Fruit fly (Drosophila melanogaster) whole organism, embryonic: ENCODE data around the gene Dhdds.
A peak's percentile ranks its signal among the peaks of the same experiment; 100 is the strongest.

Experiments
- Atf3 ChIP-seq: fragments of 200-800 bp; sonication (Bioruptor generic); optimal IDR thresholded peaks from 3 replicates; lab custom pipeline; 2016; ENCODE audit warnings: missing biosample characterization, missing genetic modification characterization
- Bdp1 ChIP-seq: fragments of 200-800 bp; sonication (Bioruptor generic); optimal IDR thresholded peaks from 3 replicates; lab custom pipeline; 2016; ENCODE audit warnings: missing biosample characterization, missing genetic modification characterization
- C15 ChIP-seq: fragments of 200-800 bp; sonication (Bioruptor generic); IDR thresholded peaks from 3 replicates; pipeline ENCODE4 v1.3.6; 2022; ENCODE audit warnings: missing biosample characterization, missing genetic modification characterization
- CG10147 ChIP-seq: fragments of 200-800 bp; sonication (Bioruptor generic); optimal IDR thresholded peaks from 2 replicates; lab custom pipeline; 2019; ENCODE audit warnings: missing biosample characterization, mild to moderate bottlenecking, missing genetic modification characterization, moderate library complexity
- CG11085 ChIP-seq: fragments of 200-800 bp; sonication (Bioruptor generic); IDR thresholded peaks from 2 replicates; pipeline ENCODE4 v1.3.6; 2022; ENCODE audit warnings: missing biosample characterization, missing genetic modification characterization
- CG12391 ChIP-seq: fragments of 200-800 bp; sonication (Bioruptor generic); optimal IDR thresholded peaks from 3 replicates; lab custom pipeline; 2018; ENCODE audit warnings: missing biosample characterization, mild to moderate bottlenecking, missing genetic modification characterization, moderate library complexity
- CG13775 ChIP-seq: fragments of 200-800 bp; sonication (Bioruptor generic); optimal IDR thresholded peaks from 3 replicates; lab custom pipeline; 2017; ENCODE audit warnings: missing biosample characterization, mild to moderate bottlenecking, missing genetic modification characterization
- CG14710 ChIP-seq: fragments of 200-800 bp; sonication (Bioruptor generic); optimal IDR thresholded peaks from 3 replicates; lab custom pipeline; 2019; ENCODE audit warnings: missing biosample characterization, mild to moderate bottlenecking, missing genetic modification characterization, moderate library complexity
- CG15514 ChIP-seq: fragments of 200-800 bp; sonication (Bioruptor generic); optimal IDR thresholded peaks from 3 replicates; lab custom pipeline; 2017; ENCODE audit warnings: missing biosample characterization, missing genetic modification characterization, mild to moderate bottlenecking, moderate library complexity, missing genetic modification reagents
- CG17186 ChIP-seq: fragments of 200-800 bp; sonication (Bioruptor generic); optimal IDR thresholded peaks from 3 replicates; lab custom pipeline; 2017; ENCODE audit warnings: missing biosample characterization, missing genetic modification reagents, missing genetic modification characterization
- CG18599 ChIP-seq: fragments of 200-800 bp; sonication (Bioruptor generic); optimal IDR thresholded peaks from 3 replicates; lab custom pipeline; 2017; ENCODE audit warnings: missing biosample characterization, missing genetic modification characterization, mild to moderate bottlenecking, moderate library complexity, missing genetic modification reagents
- CG18764 ChIP-seq: fragments of 200-800 bp; sonication (Bioruptor generic); optimal IDR thresholded peaks from 3 replicates; lab custom pipeline; 2016; ENCODE audit warnings: missing biosample characterization, missing genetic modification characterization
- CG2120 ChIP-seq: fragments of 200-800 bp; sonication (Bioruptor generic); optimal IDR thresholded peaks from 3 replicates; lab custom pipeline; 2016; ENCODE audit warnings: missing biosample characterization, missing genetic modification characterization
- CG2678 ChIP-seq: fragments of 200-800 bp; sonication (Bioruptor generic); optimal IDR thresholded peaks from 3 replicates; lab custom pipeline; 2019; ENCODE audit warnings: missing biosample characterization, mild to moderate bottlenecking, missing genetic modification characterization, moderate library complexity
- CG7786 ChIP-seq: fragments of 200-800 bp; sonication (Bioruptor generic); optimal IDR thresholded peaks from 2 replicates; lab custom pipeline; 2016; ENCODE audit warnings: missing biosample characterization, missing genetic modification characterization
- CG7987 ChIP-seq: fragments of 200-800 bp; sonication (Bioruptor generic); optimal IDR thresholded peaks from 2 replicates; lab custom pipeline; 2018; ENCODE audit warnings: missing biosample characterization, mild to moderate bottlenecking, missing genetic modification characterization, moderate library complexity
- CG8281 ChIP-seq: fragments of 200-800 bp; sonication (Bioruptor generic); optimal IDR thresholded peaks from 2 replicates; lab custom pipeline; 2018; ENCODE audit warnings: missing biosample characterization, mild to moderate bottlenecking, missing genetic modification characterization, moderate library complexity
- CG9437 ChIP-seq: fragments of 200-800 bp; sonication (Bioruptor generic); optimal IDR thresholded peaks from 2 replicates; lab custom pipeline; 2018; ENCODE audit warnings: missing biosample characterization, mild to moderate bottlenecking, missing genetic modification characterization
- Camta ChIP-seq: fragments of 200-800 bp; sonication (Bioruptor generic); optimal IDR thresholded peaks from 2 replicates; lab custom pipeline; 2016; ENCODE audit warnings: missing biosample characterization, missing genetic modification characterization
- D19B ChIP-seq: fragments of 200-800 bp; sonication (Bioruptor generic); optimal IDR thresholded peaks from 2 replicates; lab custom pipeline; 2017; ENCODE audit warnings: missing biosample characterization, mild to moderate bottlenecking, missing genetic modification characterization
- Dll ChIP-seq: fragments of 200-800 bp; sonication (Bioruptor generic); IDR thresholded peaks from 4 replicates; pipeline ENCODE4 v1.3.6; 2022; ENCODE audit warnings: missing biosample characterization, missing genetic modification characterization; ENCODE audit not compliant: partially characterized antibody
- E2f2 ChIP-seq: fragments of 200-800 bp; sonication (Bioruptor generic); IDR thresholded peaks from 2 replicates; pipeline ENCODE4 v1.3.6; 2022; ENCODE audit warnings: missing biosample characterization, missing genetic modification characterization
- Fer2 ChIP-seq: fragments of 200-800 bp; sonication (Bioruptor generic); optimal IDR thresholded peaks from 2 replicates; lab custom pipeline; 2018; ENCODE audit warnings: missing biosample characterization, mild to moderate bottlenecking, missing genetic modification characterization, moderate library complexity
- Fer3 ChIP-seq: fragments of 200-800 bp; sonication (Bioruptor generic); optimal IDR thresholded peaks from 2 replicates; lab custom pipeline; 2018; ENCODE audit warnings: missing biosample characterization, mild to moderate bottlenecking, missing genetic modification characterization, moderate library complexity
- HLH54F ChIP-seq: fragments of 200-800 bp; sonication (Bioruptor generic); optimal IDR thresholded peaks from 3 replicates; lab custom pipeline; 2016; ENCODE audit warnings: missing biosample characterization, missing genetic modification characterization
- HmgZ ChIP-seq: fragments of 200-800 bp; sonication (Bioruptor generic); optimal IDR thresholded peaks from 2 replicates; lab custom pipeline; 2018; ENCODE audit warnings: missing biosample characterization, mild to moderate bottlenecking, missing genetic modification characterization
- Optix ChIP-seq: fragments of 200-800 bp; sonication (Bioruptor generic); IDR thresholded peaks from 3 replicates; pipeline ENCODE4 v1.3.6; 2022; ENCODE audit warnings: missing biosample characterization, missing genetic modification characterization
- Spps ChIP-seq: fragments of 200-800 bp; sonication (Bioruptor generic); optimal IDR thresholded peaks from 2 replicates; lab custom pipeline; 2018; ENCODE audit warnings: missing biosample characterization, mild to moderate bottlenecking, missing genetic modification characterization
- TFAM ChIP-seq: fragments of 200-800 bp; sonication (Bioruptor generic); optimal IDR thresholded peaks from 2 replicates; lab custom pipeline; 2017; ENCODE audit warnings: missing biosample characterization, missing genetic modification characterization, inconsistent platforms
- Usf ChIP-seq: fragments of 200-800 bp; sonication (Bioruptor generic); optimal IDR thresholded peaks from 2 replicates; lab custom pipeline; 2017; ENCODE audit warnings: missing genotype, missing biosample characterization, missing genetic modification characterization
- al ChIP-seq: fragments of 200-800 bp; sonication (Bioruptor generic); IDR thresholded peaks from 2 replicates; pipeline ENCODE4 v1.3.6; 2022; ENCODE audit warnings: missing biosample characterization, missing genetic modification characterization
- ash1 ChIP-seq: fragments of 200-800 bp; sonication (Bioruptor generic); optimal IDR thresholded peaks from 2 replicates; lab custom pipeline; 2018; ENCODE audit warnings: missing biosample characterization, mild to moderate bottlenecking, missing genetic modification characterization
- emc ChIP-seq: fragments of 200-800 bp; sonication (Bioruptor generic); optimal IDR thresholded peaks from 2 replicates; lab custom pipeline; 2016; ENCODE audit warnings: missing biosample characterization, missing genetic modification characterization
- ham ChIP-seq: fragments of 200-800 bp; sonication (Bioruptor generic); IDR thresholded peaks from 2 replicates; pipeline ENCODE4 v1.3.6; 2022; ENCODE audit warnings: missing biosample characterization, missing genetic modification characterization
- hth ChIP-seq: fragments of >200 bp; optimal IDR thresholded peaks from 2 replicates; lab custom pipeline; 2017; ENCODE audit warnings: inconsistent platforms
- inv ChIP-seq: fragments of 200-800 bp; sonication (Bioruptor generic); IDR thresholded peaks from 2 replicates; pipeline ENCODE4 v1.3.6; 2022; ENCODE audit warnings: missing biosample characterization, missing genetic modification characterization; ENCODE audit not compliant: partially characterized antibody
- knrl ChIP-seq: fragments of 200-800 bp; sonication (Bioruptor generic); IDR thresholded peaks from 3 replicates; pipeline ENCODE4 v1.3.6; 2022; ENCODE audit warnings: missing biosample characterization, missing genetic modification characterization; ENCODE audit not compliant: partially characterized antibody
- mam ChIP-seq: fragments of 200-800 bp; sonication (Bioruptor generic); optimal IDR thresholded peaks from 3 replicates; lab custom pipeline; 2016; ENCODE audit warnings: missing biosample characterization, missing genetic modification characterization
- mirr ChIP-seq: fragments of 200-800 bp; sonication (Bioruptor generic); optimal IDR thresholded peaks from 3 replicates; lab custom pipeline; 2018; ENCODE audit warnings: missing biosample characterization, mild to moderate bottlenecking, missing genetic modification characterization
- nmo ChIP-seq: fragments of 200-800 bp; sonication (Bioruptor generic); optimal IDR thresholded peaks from 2 replicates; lab custom pipeline; 2018; ENCODE audit warnings: missing biosample characterization, mild to moderate bottlenecking, missing genetic modification characterization, moderate library complexity
- otp ChIP-seq: fragments of 200-800 bp; sonication (Bioruptor generic); IDR thresholded peaks from 3 replicates; pipeline ENCODE4, ENCODE4 v1.3.6; 2022; ENCODE audit warnings: missing biosample characterization, missing genetic modification characterization
- pho ChIP-seq: fragments of 200-800 bp; sonication (Bioruptor generic); optimal IDR thresholded peaks from 2 replicates; lab custom pipeline; 2016; ENCODE audit warnings: missing biosample characterization, missing genetic modification characterization
- pzg ChIP-seq: fragments of 200-800 bp; sonication (Bioruptor generic); optimal IDR thresholded peaks from 3 replicates; lab custom pipeline; 2018; ENCODE audit warnings: missing biosample characterization, mild to moderate bottlenecking, missing genetic modification characterization, moderate library complexity
- shn ChIP-seq: fragments of 200-800 bp; sonication (Bioruptor generic); optimal IDR thresholded peaks from 3 replicates; lab custom pipeline; 2016; ENCODE audit warnings: missing biosample characterization, missing genetic modification characterization
- sima ChIP-seq: fragments of 200-800 bp; sonication (Bioruptor generic); optimal IDR thresholded peaks from 2 replicates; lab custom pipeline; 2016; ENCODE audit warnings: missing biosample characterization, missing genetic modification characterization
- slbo ChIP-seq: fragments of 200-800 bp; sonication (Bioruptor generic); IDR thresholded peaks from 2 replicates; pipeline ENCODE4 v1.3.6; 2022; ENCODE audit warnings: missing biosample characterization, missing genetic modification characterization
- twi ChIP-seq: fragments of 200-800 bp; optimal IDR thresholded peaks from 2 replicates; lab custom pipeline; 2019; ENCODE audit warnings: missing biosample characterization, mild to moderate bottlenecking, missing genetic modification characterization, moderate library complexity
- unc-4 ChIP-seq: fragments of 200-800 bp; sonication (Bioruptor generic); IDR thresholded peaks from 2 replicates; pipeline ENCODE4 v1.3.6; 2022; ENCODE audit warnings: missing biosample characterization, missing genetic modification characterization; ENCODE audit not compliant: partially characterized antibody
- unpg ChIP-seq: fragments of 200-800 bp; sonication (Bioruptor generic); optimal IDR thresholded peaks from 3 replicates; lab custom pipeline; 2018; ENCODE audit warnings: missing biosample characterization, mild to moderate bottlenecking, missing genetic modification characterization, moderate library complexity
- zfh1 ChIP-seq: fragments of 200-800 bp; sonication (Bioruptor generic); IDR thresholded peaks from 3 replicates; pipeline ENCODE4 v1.3.6; 2022; ENCODE audit warnings: missing biosample characterization, missing genetic modification characterization

Gene Dhdds

DNA sequence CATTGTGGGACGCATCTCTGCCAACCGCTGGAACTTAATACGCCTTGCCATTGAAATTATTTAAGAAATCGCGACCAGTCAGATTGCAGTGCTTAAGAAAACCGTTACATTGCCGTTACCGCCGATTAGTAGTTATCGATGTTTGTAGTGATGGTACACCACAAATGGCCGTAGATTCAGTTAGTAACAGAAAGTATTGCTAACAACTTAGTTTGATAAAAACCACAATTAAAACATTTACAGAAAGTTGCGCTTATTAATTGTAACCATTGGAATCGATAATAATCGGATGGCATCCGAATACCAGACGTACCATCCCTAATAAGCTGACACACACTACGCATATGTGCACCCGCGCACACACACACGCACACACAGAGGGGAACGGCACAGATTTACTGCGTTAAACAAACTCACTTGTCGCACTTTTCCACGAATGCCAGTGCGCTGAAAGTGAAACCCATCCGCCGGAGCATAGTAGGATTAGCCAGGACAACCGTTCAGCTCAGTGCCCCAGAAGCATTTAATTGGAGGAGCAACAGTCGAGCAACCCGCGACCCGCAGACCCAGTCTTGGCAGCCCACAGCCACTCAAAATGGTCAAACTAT is 13.0 kb downstream of the Dhdds start, which contains the start of the genes hdm and Ykt6 (continued):
- peak; percentile 76 for TF ChIP-seq CG13775 (GFP tag; lab: Kevin White, UChicago)
- TF ChIP-seq nmo (GFP tag; lab: Kevin White, UChicago) = peak; percentile 78
- no peak for TF ChIP-seq unpg (GFP tag; lab: Kevin White, UChicago)
- TF ChIP-seq CG2678 (tag; lab: Kevin White, UChicago) = no peak
- no peak for TF ChIP-seq ash1 (GFP tag; lab: Kevin White, UChicago)
- no peak for TF ChIP-seq ham
- TF ChIP-seq Atf3 (GFP tag; lab: Kevin White, UChicago) = peak; percentile 69
- no peak for TF ChIP-seq CG10147 (GFP tag; lab: Kevin White, UChicago)
- TF ChIP-seq CG2120 = peak; percentile 89
- peak; percentile 82 for TF ChIP-seq pzg (GFP tag; lab: Kevin White, UChicago)
- no peak for TF ChIP-seq C15 (GFP tag; lab: Robert Waterston, UW)
- TF ChIP-seq CG11085 (GFP tag; lab: Robert Waterston, UW) = peak; percentile 68
- TF ChIP-seq Fer3 = no peak
- TF ChIP-seq knrl (GFP tag; lab: Robert Waterston, UW) = peak; percentile 94
- peak; percentile 39 for TF ChIP-seq CG9437
- peak; percentile 27 for TF ChIP-seq Usf (GFP tag; lab: Kevin White, UChicago)
- TF ChIP-seq Dll = peak; percentile 98
- peak; percentile 85; the same call in 2 of the 3 replicates for TF ChIP-seq Optix (GFP tag; lab: Robert Waterston, UW)
- peak; percentile 79 for TF ChIP-seq Bdp1
- peak; percentile 70 for TF ChIP-seq CG18764 (GFP tag; lab: Kevin White, UChicago)
- peak; percentile 80 for TF ChIP-seq otp (GFP tag; lab: Robert Waterston, UW)
- peak; percentile 31 for TF ChIP-seq D19B (GFP tag; lab: Kevin White, UChicago)
- TF ChIP-seq CG18599 (GFP tag; lab: Kevin White, UChicago) = peak; percentile 73
- peak; percentile 92 for TF ChIP-seq inv (GFP tag; lab: Robert Waterston, UW)
- TF ChIP-seq zfh1 (GFP tag; lab: Robert Waterston, UW) = peak; percentile 85
- peak; percentile 83 for TF ChIP-seq shn (GFP tag; lab: Kevin White, UChicago)
- peak; percentile 79 for TF ChIP-seq Camta
- TF ChIP-seq CG12391 = peak; percentile 87
- peak; percentile 82 for TF ChIP-seq CG14710
- TF ChIP-seq Spps (tag; lab: Kevin White, UChicago) = peak; percentile 70
- peak; percentile 90 for TF ChIP-seq HmgZ
- TF ChIP-seq slbo (GFP tag; lab: Robert Waterston, UW) = peak; percentile 87
- peak; percentile 76 for TF ChIP-seq pho (GFP tag; lab: Kevin White, UChicago)
- peak; percentile 43 for TF ChIP-seq CG7987 (GFP tag; lab: Kevin White, UChicago)
- TF ChIP-seq E2f2 (GFP tag; lab: Robert Waterston, UW) = peak; percentile 85
- peak; percentile 50 for TF ChIP-seq emc (GFP tag; lab: Kevin White, UChicago)
- peak; percentile 97 for TF ChIP-seq unc-4 (GFP tag; lab: Robert Waterston, UW)
- peak; percentile 24 for TF ChIP-seq sima (GFP tag; lab: Kevin White, UChicago)
- peak; percentile 90 for TF ChIP-seq CG17186 (GFP tag; lab: Kevin White, UChicago)
- peak; percentile 82 for TF ChIP-seq CG15514 (GFP tag; lab: Kevin White, UChicago)
- no peak for TF ChIP-seq TFAM
- peak; percentile 84 for TF ChIP-seq mam (GFP tag; lab: Kevin White, UChicago)
- peak; percentile 75; the same call in 1 of the 2 replicates for TF ChIP-seq al
- peak; percentile 85 for TF ChIP-seq CG7786 (GFP tag; lab: Kevin White, UChicago)
- TF ChIP-seq mirr (GFP tag; lab: Kevin White, UChicago) = no peak
- TF ChIP-seq hth = no peak
- peak; percentile 39 for TF ChIP-seq Fer2 (tag; lab: Kevin White, UChicago)
- TF ChIP-seq twi (tag; lab: Kevin White, UChicago) = peak; percentile 68
- TF ChIP-seq CG8281 (tag; lab: Kevin White, UChicago) = no peak
- peak; percentile 81 for TF ChIP-seq HLH54F (GFP tag; lab: Kevin White, UChicago)
